Worm (Caenorhabditis elegans) whole organism, young adult: ENCODE measurements around the gene his-71.

Experiments used
- B0336.3 ChIP-seq: fragments of 200-800 bp; sonication (Bioruptor generic); IDR thresholded peaks from 2 replicates; pipeline ENCODE4 v1.3.6; 2022; ENCODE audit warnings: missing genetic modification characterization, missing compliant biosample characterization
- C17E4.6 ChIP-seq: fragments of 200-800 bp; sonication (Bioruptor generic); IDR thresholded peaks from 2 replicates; pipeline ENCODE4 v1.3.6; 2022; ENCODE audit warnings: missing genetic modification reagents, missing genetic modification characterization, missing compliant biosample characterization
- F10E7.11 ChIP-seq: sonication (generic microtip); optimal IDR thresholded peaks from 2 replicates; lab custom pipeline; 2017; ENCODE audit warnings: mild to moderate bottlenecking, missing genetic modification characterization, moderate library complexity, missing compliant biosample characterization
- F22D6.2 ChIP-seq: sonication (generic microtip); optimal IDR thresholded peaks from 2 replicates; lab custom pipeline; 2016; ENCODE audit warnings: mild to moderate bottlenecking, missing genetic modification characterization, missing compliant biosample characterization
- F37B4.10 ChIP-seq: fragments of 200-800 bp; sonication (Bioruptor generic); IDR thresholded peaks from 2 replicates; pipeline ENCODE4 v1.3.6; 2022; ENCODE audit warnings: missing genetic modification characterization, missing compliant biosample characterization
- F57A8.1 ChIP-seq: fragments of 200-800 bp; sonication (Bioruptor generic); optimal IDR thresholded peaks from 2 replicates; lab custom pipeline; 2018; ENCODE audit warnings: mild to moderate bottlenecking, missing genetic modification characterization, moderate library complexity, missing compliant biosample characterization
- K12H6.12 ChIP-seq: fragments of 200-800 bp; sonication (Bioruptor generic); optimal IDR thresholded peaks from 2 replicates; lab custom pipeline; 2018; ENCODE audit warnings: mild to moderate bottlenecking, missing genetic modification characterization, missing compliant biosample characterization
- T26A5.8 ChIP-seq: sonication (generic microtip); optimal IDR thresholded peaks from 2 replicates; lab custom pipeline; 2016; ENCODE audit warnings: missing genetic modification characterization, missing compliant biosample characterization
- Y53G8AR.9 ChIP-seq: fragments of 200-800 bp; sonication (Bioruptor generic); conservative IDR thresholded peaks from 2 replicates; pipeline ENCODE4 v1.3.6; 2022; ENCODE audit warnings: missing genetic modification reagents, missing genetic modification characterization, missing compliant biosample characterization
- Y67H2A.10 ChIP-seq: fragments of 200-800 bp; sonication (Bioruptor generic); conservative IDR thresholded peaks from 2 replicates; pipeline ENCODE4 v1.3.6; 2022; ENCODE audit warnings: missing genetic modification reagents, missing genetic modification characterization, missing compliant biosample characterization
- akir-1 ChIP-seq: fragments of 200-800 bp; sonication (Bioruptor generic); optimal IDR thresholded peaks from 2 replicates; lab custom pipeline; 2018; ENCODE audit warnings: mild to moderate bottlenecking, missing genetic modification characterization, moderate library complexity, missing compliant biosample characterization
- aptf-2 ChIP-seq: fragments of 200-800 bp; sonication (Bioruptor generic); conservative IDR thresholded peaks from 2 replicates; pipeline ENCODE4 v1.3.6; 2022; ENCODE audit warnings: missing genetic modification reagents, missing genetic modification characterization, missing compliant biosample characterization
- atf-7 ChIP-seq: sonication (generic microtip); optimal IDR thresholded peaks from 2 replicates; lab custom pipeline; 2017; ENCODE audit warnings: mild to moderate bottlenecking, missing genetic modification characterization, missing compliant biosample characterization
- attf-3 ChIP-seq: fragments of 200-800 bp; sonication (Bioruptor generic); conservative IDR thresholded peaks from 2 replicates; pipeline ENCODE4 v1.3.6; 2022; ENCODE audit warnings: missing genetic modification reagents, missing genetic modification characterization, missing compliant biosample characterization
- attf-5 ChIP-seq: fragments of 200-800 bp; sonication (Bioruptor generic); optimal IDR thresholded peaks from 2 replicates; lab custom pipeline; 2018; ENCODE audit warnings: mild to moderate bottlenecking, missing genetic modification characterization, missing compliant biosample characterization
- bed-2 ChIP-seq: fragments of 200-800 bp; sonication (Bioruptor generic); IDR thresholded peaks from 2 replicates; pipeline ENCODE4 v1.3.6; 2022; ENCODE audit warnings: missing genetic modification reagents, missing genetic modification characterization, missing compliant biosample characterization
- cebp-1 ChIP-seq, 2 experiments: fragments of 200-800 bp in 1 of 2; sonication (Bioruptor generic) in 1 of 2; sonication (generic microtip) in 1 of 2; IDR thresholded peaks in 1 of 2; optimal IDR thresholded peaks in 1 of 2; 2 replicates each; pipeline versions ENCODE4 v1.3.6 to Lab custom; 2017 to 2022; ENCODE audit warnings: missing compliant biosample characterization in 2 of 2, missing genetic modification characterization in 2 of 2, mild to moderate bottlenecking in 1 of 2, missing genetic modification reagents in 1 of 2, moderate library complexity in 1 of 2
- ceh-100 ChIP-seq: fragments of 200-800 bp; sonication (Bioruptor generic); IDR thresholded peaks from 2 replicates; pipeline ENCODE4 v1.3.6; 2022; ENCODE audit warnings: missing genetic modification reagents, missing genetic modification characterization, missing compliant biosample characterization
- ceh-27 ChIP-seq: fragments of 200-800 bp; sonication (Bioruptor generic); optimal IDR thresholded peaks from 2 replicates; lab custom pipeline; 2018; ENCODE audit warnings: mild to moderate bottlenecking, missing genetic modification characterization, moderate library complexity, missing compliant biosample characterization
- ceh-40 ChIP-seq: fragments of 200-800 bp; sonication (Bioruptor generic); IDR thresholded peaks from 2 replicates; pipeline ENCODE4 v1.3.6; 2022; ENCODE audit warnings: missing genetic modification characterization, missing compliant biosample characterization
- chd-7 ChIP-seq: sonication (generic microtip); optimal IDR thresholded peaks from 2 replicates; lab custom pipeline; 2016; ENCODE audit warnings: mild to moderate bottlenecking, missing genetic modification characterization, moderate library complexity, missing compliant biosample characterization
- die-1 ChIP-seq: sonication (generic microtip); optimal IDR thresholded peaks from 2 replicates; lab custom pipeline; 2016; ENCODE audit warnings: missing genotype, mild to moderate bottlenecking, missing genetic modification characterization, missing compliant biosample characterization
- dox-1 ChIP-seq: fragments of 200-800 bp; sonication (Bioruptor generic); IDR thresholded peaks from 2 replicates; pipeline ENCODE4 v1.3.6; 2022; ENCODE audit warnings: missing genetic modification reagents, missing genetic modification characterization, missing compliant biosample characterization
- dpff-1 ChIP-seq: sonication (generic microtip); optimal IDR thresholded peaks from 2 replicates; lab custom pipeline; 2017; ENCODE audit warnings: mild to moderate bottlenecking, missing genetic modification characterization, missing compliant biosample characterization
- fkh-3 ChIP-seq: sonication (generic microtip); optimal IDR thresholded peaks from 2 replicates; lab custom pipeline; 2016; ENCODE audit warnings: mild to moderate bottlenecking, missing genetic modification characterization, missing compliant biosample characterization
- hlh-12 ChIP-seq: sonication (generic microtip); optimal IDR thresholded peaks from 2 replicates; lab custom pipeline; 2016; ENCODE audit warnings: missing genetic modification characterization, missing compliant biosample characterization
- hlh-26 ChIP-seq: fragments of 200-800 bp; sonication (Bioruptor generic); conservative IDR thresholded peaks from 2 replicates; pipeline ENCODE4 v1.3.6; 2022; ENCODE audit warnings: missing genetic modification reagents, missing genetic modification characterization, missing compliant biosample characterization
- lag-1 ChIP-seq: fragments of 200-800 bp; sonication (Bioruptor generic); IDR thresholded peaks from 2 replicates; pipeline ENCODE4 v1.3.6; 2022; ENCODE audit warnings: missing genetic modification reagents, missing genetic modification characterization, missing compliant biosample characterization
- let-607 ChIP-seq, 2 experiments: fragments of 200-800 bp in 1 of 2; sonication (Bioruptor generic) in 1 of 2; sonication (generic microtip) in 1 of 2; optimal IDR thresholded peaks; 2 replicates each; lab custom pipeline; 2016 to 2018; ENCODE audit warnings: mild to moderate bottlenecking in 2 of 2, missing compliant biosample characterization in 2 of 2, missing genetic modification characterization in 2 of 2, moderate library complexity in 2 of 2, missing genotype in 1 of 2
- lin-35 ChIP-seq, 3 experiments: fragments of 150-350 bp in 2 of 3; sonication (generic microtip) in 1 of 3; optimal IDR thresholded peaks; 2 replicates each; lab custom pipeline; 2014 to 2018; ENCODE audit warnings: missing biosample characterization in 3 of 3, missing genetic modification characterization in 3 of 3, missing genetic modification reagents in 3 of 3
- lin-40 ChIP-seq: sonication (generic microtip); optimal IDR thresholded peaks from 2 replicates; lab custom pipeline; 2016; ENCODE audit warnings: missing genetic modification characterization, mild to moderate bottlenecking, missing compliant biosample characterization, missing genotype, missing genetic modification reagents
- madf-10 ChIP-seq: sonication (generic microtip); optimal IDR thresholded peaks from 2 replicates; lab custom pipeline; 2016; ENCODE audit warnings: mild to moderate bottlenecking, missing genetic modification characterization, missing compliant biosample characterization
- madf-6 ChIP-seq: fragments of 200-800 bp; sonication (Bioruptor generic); IDR thresholded peaks from 2 replicates; pipeline ENCODE4 v1.3.6; 2022; ENCODE audit warnings: missing genetic modification reagents, missing genetic modification characterization, missing compliant biosample characterization
- nfyb-1 ChIP-seq: fragments of 200-800 bp; sonication (Bioruptor generic); IDR thresholded peaks from 2 replicates; pipeline ENCODE4 v1.3.6; 2022; ENCODE audit warnings: missing genetic modification reagents, missing genetic modification characterization, missing compliant biosample characterization
- nhr-80 ChIP-seq: sonication (generic microtip); optimal IDR thresholded peaks from 2 replicates; lab custom pipeline; 2016; ENCODE audit warnings: missing genetic modification characterization, missing compliant biosample characterization
- nhr-90 ChIP-seq: sonication (generic microtip); optimal IDR thresholded peaks from 2 replicates; lab custom pipeline; 2016; ENCODE audit warnings: missing genotype, mild to moderate bottlenecking, missing genetic modification characterization, missing compliant biosample characterization
- pha-4 ChIP-seq: fragments of 150-350 bp; sonication (generic microtip); optimal IDR thresholded peaks from 2 replicates; lab custom pipeline; 2014; ENCODE audit warnings: missing biosample characterization, missing genetic modification reagents, missing genetic modification characterization
- rcor-1 ChIP-seq: fragments of 200-800 bp; sonication (Bioruptor generic); IDR thresholded peaks from 2 replicates; pipeline ENCODE4 v1.3.6; 2022; ENCODE audit warnings: missing genetic modification reagents, missing genetic modification characterization, missing compliant biosample characterization
- sdz-38 ChIP-seq: sonication (generic microtip); optimal IDR thresholded peaks from 2 replicates; lab custom pipeline; 2016; ENCODE audit warnings: missing genotype, missing genetic modification characterization, missing compliant biosample characterization
- sptf-2 ChIP-seq: fragments of 200-800 bp; sonication (Bioruptor generic); optimal IDR thresholded peaks from 2 replicates; lab custom pipeline; 2018; ENCODE audit warnings: mild to moderate bottlenecking, missing genetic modification characterization, missing compliant biosample characterization
- tbp1 ChIP-seq: fragments of 200-800 bp; sonication (Bioruptor generic); optimal IDR thresholded peaks from 2 replicates; lab custom pipeline; 2018; ENCODE audit warnings: mild to moderate bottlenecking, missing genetic modification characterization, missing compliant biosample characterization
- tlf-1 ChIP-seq: fragments of 200-800 bp; sonication (Bioruptor generic); optimal IDR thresholded peaks from 2 replicates; lab custom pipeline; 2018; ENCODE audit warnings: mild to moderate bottlenecking, missing genetic modification characterization, missing compliant biosample characterization
- unc-130 ChIP-seq: sonication (generic microtip); optimal IDR thresholded peaks from 2 replicates; lab custom pipeline; 2016; ENCODE audit warnings: missing genetic modification reagents, missing genetic modification characterization, missing compliant biosample characterization
- zfh-2 ChIP-seq: fragments of 200-800 bp; sonication (Bioruptor generic); conservative IDR thresholded peaks from 2 replicates; pipeline ENCODE4 v1.3.6; 2022; ENCODE audit warnings: missing genetic modification reagents, missing genetic modification characterization, missing compliant biosample characterization
- ztf-25 ChIP-seq: fragments of 200-800 bp; sonication (Bioruptor generic); IDR thresholded peaks from 2 replicates; pipeline ENCODE4 v1.3.6; 2022; ENCODE audit warnings: missing genetic modification reagents, missing genetic modification characterization, missing compliant biosample characterization
- ztf-26 ChIP-seq: sonication (generic microtip); optimal IDR thresholded peaks from 2 replicates; lab custom pipeline; 2017; ENCODE audit warnings: missing genetic modification characterization, missing compliant biosample characterization

Gene his-71

ce11 chrX:7982047-7982446, at the start of gene his-71:
his-71 (minus strand) TSS chrX:7982070.
- TF ChIP-seq pha-4 (tag; lab: Kevin White, UChicago) = no peak
- TF ChIP-seq cebp-1 (GFP tag; IDR thresholded peaks at IDR 0.05; lab: Robert Waterston, UW) = no peak
- TF ChIP-seq cebp-1 (tag; optimal IDR thresholded peaks at IDR 0.05; lab: Kevin White, UChicago) = no peak
- no peak for TF ChIP-seq nhr-90 (tag; lab: Kevin White, UChicago)
- no peak for TF ChIP-seq K12H6.12
- no peak for TF ChIP-seq dpff-1 (tag; lab: Kevin White, UChicago)
- TF ChIP-seq chd-7 (tag; lab: Kevin White, UChicago) = no peak
- TF ChIP-seq hlh-26 = no peak
- no peak for TF ChIP-seq let-607 (tag; optimal IDR thresholded peaks at IDR 0.05; lab: Kevin White, UChicago)
- TF ChIP-seq die-1 (tag; lab: Kevin White, UChicago) = no peak
- no peak for TF ChIP-seq F22D6.2 (tag; lab: Kevin White, UChicago)
- no peak for TF ChIP-seq sdz-38 (tag; lab: Kevin White, UChicago)
- TF ChIP-seq sptf-2 = no peak
- no peak for TF ChIP-seq fkh-3
- no peak for TF ChIP-seq ceh-40 (GFP tag; lab: Robert Waterston, UW)
- no peak for TF ChIP-seq madf-6 (GFP tag; lab: Robert Waterston, UW)

- TF ChIP-seq bed-2 (GFP tag; lab: Robert Waterston, UW) (no peak), T26A5.8 (no peak), atf-7 (tag; lab: Kevin White, UChicago) (no peak), nfyb-1 (GFP tag; lab: Robert Waterston, UW) (0 out of 2 replicates have a peak, but pooled peaks have one; percentile 52), Y53G8AR.9 (GFP tag; lab: Robert Waterston, UW) (no peak)
- TF ChIP-seq, all 124 proteins: peak for 1
Observed at ce11 chrX:8030032-8030431, 48.2 kb upstream of the his-71 start.

- TF ChIP-seq madf-6 (GFP tag; lab: Robert Waterston, UW) (0 out of 2 replicates have a peak, but pooled peaks have one; percentile 8), nhr-80 (tag; lab: Kevin White, UChicago) (peak; percentile 40), lin-35 (GFP tag; optimal IDR thresholded peaks at IDR 0.05; lab: Kevin White, UChicago) (no peak), Y67H2A.10 (no peak), zfh-2 (GFP tag; lab: Robert Waterston, UW) (peak; percentile 63), unc-130 (GFP tag; lab: Kevin White, UChicago) (no peak), hlh-26 (no peak), hlh-12 (tag; lab: Kevin White, UChicago) (no peak), pha-4 (tag; lab: Kevin White, UChicago) (peak; percentile 4), ceh-100 (GFP tag; lab: Robert Waterston, UW) (no peak), akir-1 (no peak), dox-1 (GFP tag; lab: Robert Waterston, UW) (peak; percentile 57), attf-3 (no peak), ztf-26 (tag; lab: Kevin White, UChicago) (peak; percentile 58), let-607 (tag; optimal IDR thresholded peaks at IDR 0.05; lab: Kevin White, UChicago) (no peak), F37B4.10 (GFP tag; lab: Robert Waterston, UW) (no peak), attf-5 (peak; percentile 45), ceh-27 (GFP tag; lab: Kevin White, UChicago) (peak; percentile 56), F10E7.11 (tag; lab: Kevin White, UChicago) (no peak), B0336.3 (GFP tag; lab: Robert Waterston, UW) (peak; percentile 48; the same call in 1 of the 2 replicates), madf-10 (tag; lab: Kevin White, UChicago) (no peak), rcor-1 (GFP tag; lab: Robert Waterston, UW) (peak; percentile 55), ztf-25 (no peak), C17E4.6 (GFP tag; lab: Robert Waterston, UW) (no peak), lag-1 (GFP tag; lab: Robert Waterston, UW) (no peak), F57A8.1 (GFP tag; lab: Kevin White, UChicago) (no peak), tbp1 (GFP tag; lab: Kevin White, UChicago) (peak; percentile 37), tlf-1 (GFP tag; lab: Kevin White, UChicago) (no peak), aptf-2 (GFP tag; lab: Robert Waterston, UW) (no peak), F22D6.2 (tag; lab: Kevin White, UChicago) (no peak), lin-40 (tag; lab: Kevin White, UChicago) (peak; percentile 62)
Observed at ce11 chrX:8029080-8029479, 47.2 kb upstream of the his-71 start, which contains the start of gene C34D10.1. C34D10.1 (plus strand) TSS chrX:8029479.
